Worm (Caenorhabditis elegans): ENCODE measurements around the gene ccr-4.

Gene ccr-4

ce11 chrIV:12371879-12372278 lies 10.5 kb downstream of the ccr-4 start, which contains the start of gene wdr-46:
wdr-46 (plus strand) TSS chrIV:12372253.
- no peak for TF ChIP-seq die-1 (tag; optimal IDR thresholded peaks at IDR 0.05)
- peak; percentile 86 for TF ChIP-seq lsl-1 (GFP tag; optimal IDR thresholded peaks at IDR 0.05)
- TF ChIP-seq bed-1 (GFP tag; IDR thresholded peaks at IDR 0.05) = no peak
- no peak for TF ChIP-seq zfh-2 (GFP tag; conservative IDR thresholded peaks at IDR 0.05)
- no peak for TF ChIP-seq zim-3 (tag; optimal IDR thresholded peaks at IDR 0.05)
- no peak for TF ChIP-seq ceh-91 (GFP tag; IDR thresholded peaks at IDR 0.05)
- peak; percentile 84 for TF ChIP-seq efl-1 (GFP tag; optimal IDR thresholded peaks at IDR 0.05)
- no peak for TF ChIP-seq nhr-120 (GFP tag; IDR thresholded peaks at IDR 0.05)
- no peak for TF ChIP-seq F55B11.4 (tag; optimal IDR thresholded peaks at IDR 0.05; ENCODE audit: borderline replicate concordance, insufficient read depth)
- peak; percentile 76 for TF ChIP-seq nfyb-1 (GFP tag; IDR thresholded peaks at IDR 0.05)
- TF ChIP-seq F57A8.1 (GFP tag; optimal IDR thresholded peaks at IDR 0.05) = no peak
- no peak for TF ChIP-seq hrde-1 (tag; optimal IDR thresholded peaks at IDR 0.05; ENCODE audit: borderline replicate concordance)
- peak; percentile 51 for TF ChIP-seq pha-4 (tag; optimal IDR thresholded peaks at IDR 0.05)
- TF ChIP-seq ZK185.1 (tag; optimal IDR thresholded peaks at IDR 0.05; ENCODE audit: poor library complexity, severe bottlenecking) = peak; percentile 42
- TF ChIP-seq mes-4 (tag; optimal IDR thresholded peaks at IDR 0.05) = no peak
- no peak for TF ChIP-seq ztf-3 (GFP tag; optimal IDR thresholded peaks at IDR 0.05)
- no peak for TF ChIP-seq sptf-2 (GFP tag; optimal IDR thresholded peaks at IDR 0.05)
- TF ChIP-seq egl-18 (GFP tag; IDR thresholded peaks at IDR 0.05) = no peak
- peak; percentile 61; the same call in 1 of the 2 replicates for TF ChIP-seq attf-6 (GFP tag; IDR thresholded peaks at IDR 0.05)
- no peak for TF ChIP-seq F52B5.7 (tag; optimal IDR thresholded peaks at IDR 0.05)
- no peak for TF ChIP-seq fkh-3 (tag; optimal IDR thresholded peaks at IDR 0.05)
- TF ChIP-seq D2030.7 (GFP tag; IDR thresholded peaks at IDR 0.05) = 0 out of 2 replicates have a peak, but pooled peaks have one; percentile 26
- TF ChIP-seq dpl-1 (GFP tag; optimal IDR thresholded peaks at IDR 0.05) = peak; percentile 84
- no peak for TF ChIP-seq F10E7.11 (tag; optimal IDR thresholded peaks at IDR 0.05)
- TF ChIP-seq Y53G8AR.9 (GFP tag; conservative IDR thresholded peaks at IDR 0.05) = peak; percentile 46; the same call in 1 of the 2 replicates
- no peak for TF ChIP-seq somi-1 (GFP tag; optimal IDR thresholded peaks at IDR 0.05)
- no peak for TF ChIP-seq let-526 (GFP tag; IDR thresholded peaks at IDR 0.05)
- TF ChIP-seq lin-35 (GFP tag; optimal IDR thresholded peaks at IDR 0.05) = peak; percentile 65 to 95 (median 79)
- TF ChIP-seq attf-5 (GFP tag; optimal IDR thresholded peaks at IDR 0.05) = peak; percentile 67
- TF ChIP-seq snpc-3.4 (tag; optimal IDR thresholded peaks at IDR 0.05) = no peak
- no peak for TF ChIP-seq mel-28 (tag; optimal IDR thresholded peaks at IDR 0.05; ENCODE audit: borderline replicate concordance)
- TF ChIP-seq sea-2 (GFP tag; IDR thresholded peaks at IDR 0.05) = no peak
- TF ChIP-seq C17E4.6 (GFP tag; IDR thresholded peaks at IDR 0.05) = 0 out of 2 replicates have a peak, but pooled peaks have one; percentile 7
- peak; percentile 60 for TF ChIP-seq pbrm-1 (GFP tag; IDR thresholded peaks at IDR 0.05)
- peak; percentile 61 for TF ChIP-seq F33H1.4 (GFP tag; IDR thresholded peaks at IDR 0.05)
- no peak for TF ChIP-seq B0019.2 (GFP tag; conservative IDR thresholded peaks at IDR 0.05)
- TF ChIP-seq nhr-27 (tag; optimal IDR thresholded peaks at IDR 0.05) = no peak
- no peak for TF ChIP-seq bed-2 (GFP tag; IDR thresholded peaks at IDR 0.05)
- TF ChIP-seq xnd-1 (tag; optimal IDR thresholded peaks at IDR 0.05) = no peak
- TF ChIP-seq Y95B8A.8 (GFP tag; IDR thresholded peaks at IDR 0.05) = no peak
- no peak for TF ChIP-seq nhr-80 (tag; optimal IDR thresholded peaks at IDR 0.05)
- TF ChIP-seq lag-1 (GFP tag; IDR thresholded peaks at IDR 0.05) = no peak
- no peak for TF ChIP-seq hmg-20 (GFP tag; IDR thresholded peaks at IDR 0.05)
- TF ChIP-seq C06A6.2 (GFP tag; conservative IDR thresholded peaks at IDR 0.05) = 0 out of 2 replicates have a peak, but pooled peaks have one; percentile 29
- TF ChIP-seq snpc-4 (GFP tag; optimal IDR thresholded peaks at IDR 0.05) = no peak
- peak in 3 of 4 experiments; percentile 11 to 57 (median 21) for TF ChIP-seq snpc-4 (tag; optimal IDR thresholded peaks at IDR 0.05)
- peak; percentile 54; the same call in 1 of the 2 replicates for TF ChIP-seq Y56A3A.18 (GFP tag; IDR thresholded peaks at IDR 0.05)
- peak; percentile 45 for TF ChIP-seq hmg-1.2 (GFP tag; IDR thresholded peaks at IDR 0.05)
- peak; percentile 97 for TF ChIP-seq lin-54 (GFP tag; optimal IDR thresholded peaks at IDR 0.05)
